Fruit fly (Drosophila melanogaster) whole organism, wandering third instar larva: ENCODE data around the gene RpL10Aa.

Experiments used
- Abd-B ChIP-seq: fragments of >200 bp; optimal IDR thresholded peaks from 2 replicates; lab custom pipeline; 2017; ENCODE audit warnings: missing biosample characterization, missing genetic modification characterization
- CG32264 ChIP-seq: fragments of 200-800 bp; sonication (Bioruptor generic); optimal IDR thresholded peaks from 2 replicates; lab custom pipeline; 2016; ENCODE audit warnings: missing biosample characterization, missing genetic modification characterization
- CG9705 ChIP-seq: fragments of 200-800 bp; sonication (Bioruptor generic); optimal IDR thresholded peaks from 2 replicates; lab custom pipeline; 2018; ENCODE audit warnings: missing biosample characterization, mild to moderate bottlenecking, missing genetic modification characterization
- CrebA ChIP-seq: fragments of 200-800 bp; sonication (Bioruptor generic); optimal IDR thresholded peaks from 2 replicates; lab custom pipeline; 2016; ENCODE audit warnings: missing biosample characterization, mild to moderate bottlenecking, missing genetic modification characterization, borderline replicate concordance
- Dfd ChIP-seq: fragments of >200 bp; optimal IDR thresholded peaks from 2 replicates; lab custom pipeline; 2017; ENCODE audit warnings: missing biosample characterization, missing genetic modification characterization
- Dif ChIP-seq: fragments of 200-275, 200-300 bp; sonication (Bioruptor generic); optimal IDR thresholded peaks from 2 replicates; lab custom pipeline; 2018; ENCODE audit warnings: missing biosample characterization, missing genetic modification characterization; ENCODE audit not compliant: partially characterized antibody
- GATAd ChIP-seq: sonication (Bioruptor generic); optimal IDR thresholded peaks from 2 replicates; lab custom pipeline; 2016; ENCODE audit warnings: missing biosample characterization, missing genetic modification characterization
- Hnf4 ChIP-seq: fragments of 200-800 bp; sonication (Bioruptor generic); optimal IDR thresholded peaks from 2 replicates; lab custom pipeline; 2016; ENCODE audit warnings: missing biosample characterization, mild to moderate bottlenecking, missing genetic modification characterization
- Hr83 ChIP-seq: fragments of 200-300 bp; sonication (Bioruptor generic); optimal IDR thresholded peaks from 2 replicates; lab custom pipeline; 2016; ENCODE audit warnings: missing biosample characterization, mild to moderate bottlenecking, missing genetic modification characterization, moderate library complexity; ENCODE audit not compliant: poor library complexity, severe bottlenecking
- Jra ChIP-seq: sonication (Bioruptor generic); optimal IDR thresholded peaks from 2 replicates; lab custom pipeline; 2016; ENCODE audit warnings: missing biosample characterization, missing genetic modification characterization
- Mio ChIP-seq: sonication (Bioruptor generic); optimal IDR thresholded peaks from 2 replicates; lab custom pipeline; 2016; ENCODE audit warnings: missing biosample characterization, missing genetic modification characterization
- Myc ChIP-seq: fragments of >200 bp; optimal IDR thresholded peaks from 2 replicates; lab custom pipeline; 2017
- N ChIP-seq: fragments of >200 bp; optimal IDR thresholded peaks from 2 replicates; lab custom pipeline; 2018; ENCODE audit warnings: missing biosample characterization, missing external identifiers, missing genetic modification characterization
- OdsH ChIP-seq: fragments of 200-800 bp; sonication (Bioruptor generic); optimal IDR thresholded peaks from 2 replicates; lab custom pipeline; 2016; ENCODE audit warnings: missing biosample characterization, mild to moderate bottlenecking, missing genetic modification characterization
- Sp1 ChIP-seq: fragments of 200-800 bp; sonication (Bioruptor generic); optimal IDR thresholded peaks from 3 replicates; lab custom pipeline; 2019; ENCODE audit warnings: missing biosample characterization, mild to moderate bottlenecking, missing genetic modification characterization, moderate library complexity
- Vsx2 ChIP-seq: fragments of 200-300, 225-300 bp; sonication (Bioruptor generic); optimal IDR thresholded peaks from 2 replicates; lab custom pipeline; 2018; ENCODE audit warnings: missing biosample characterization, missing genetic modification characterization; ENCODE audit not compliant: partially characterized antibody
- br ChIP-seq: fragments of 200-800 bp; sonication (Bioruptor generic); optimal IDR thresholded peaks from 2 replicates; lab custom pipeline; 2016; ENCODE audit warnings: missing biosample characterization, missing genetic modification characterization
- brk ChIP-seq: fragments of 200-800 bp; sonication (Bioruptor generic); optimal IDR thresholded peaks from 2 replicates; lab custom pipeline; 2016; ENCODE audit warnings: missing biosample characterization, mild to moderate bottlenecking, missing genetic modification characterization
- dl ChIP-seq, 2 experiments: fragments of 175-275, 200-275 bp in 1 of 2; fragments of 200-275 bp in 1 of 2; sonication (Bioruptor generic); optimal IDR thresholded peaks; lab custom pipeline; 2018; ENCODE audit warnings: mild to moderate bottlenecking in 2 of 2, missing biosample characterization in 2 of 2, missing genetic modification characterization in 2 of 2, moderate library complexity in 2 of 2; ENCODE audit not compliant: partially characterized antibody in 2 of 2, insufficient read depth in 1 of 2
- dmrt93B ChIP-seq: fragments of 200-800 bp; sonication (Bioruptor generic); optimal IDR thresholded peaks from 2 replicates; lab custom pipeline; 2018; ENCODE audit warnings: missing biosample characterization, mild to moderate bottlenecking, missing genetic modification characterization
- dsf ChIP-seq: sonication (Bioruptor generic); optimal IDR thresholded peaks from 2 replicates; lab custom pipeline; 2016; ENCODE audit warnings: missing biosample characterization, missing genetic modification characterization, borderline replicate concordance
- ey ChIP-seq: fragments of 200-800 bp; sonication (Bioruptor generic); optimal IDR thresholded peaks from 2 replicates; lab custom pipeline; 2016; ENCODE audit warnings: missing biosample characterization, missing genetic modification characterization
- foxo ChIP-seq, 2 experiments: fragments of 200-800 bp; sonication (Bioruptor generic); optimal IDR thresholded peaks; 2 replicates in 1 of 2; 3 replicates in 1 of 2; lab custom pipeline; 2016 to 2017; ENCODE audit warnings: missing biosample characterization in 2 of 2, missing genetic modification characterization in 2 of 2
- fru ChIP-seq: fragments of 200-800 bp; sonication (Bioruptor generic); optimal IDR thresholded peaks from 3 replicates; lab custom pipeline; 2016; ENCODE audit warnings: missing biosample characterization, mild to moderate bottlenecking, missing genetic modification characterization
- jim ChIP-seq: fragments of 175-275, 200-325 bp; sonication (Bioruptor generic); optimal IDR thresholded peaks from 2 replicates; lab custom pipeline; 2016; ENCODE audit warnings: missing biosample characterization, mild to moderate bottlenecking, missing genetic modification characterization
- pan ChIP-seq: fragments of >200 bp; optimal IDR thresholded peaks from 2 replicates; lab custom pipeline; 2017
- rgr ChIP-seq: fragments of 200-800 bp; sonication (Bioruptor generic); optimal IDR thresholded peaks from 3 replicates; lab custom pipeline; 2016; ENCODE audit warnings: missing biosample characterization, mild to moderate bottlenecking, missing genetic modification characterization
- sage ChIP-seq: fragments of 200-800 bp; sonication (Bioruptor generic); optimal IDR thresholded peaks from 2 replicates; lab custom pipeline; 2016; ENCODE audit warnings: missing biosample characterization, mild to moderate bottlenecking, missing genetic modification characterization
- sv ChIP-seq: fragments of 200-800 bp; sonication (Bioruptor generic); optimal IDR thresholded peaks from 3 replicates; lab custom pipeline; 2016; ENCODE audit warnings: missing biosample characterization, missing genetic modification characterization
- tai ChIP-seq: sonication (Bioruptor generic); optimal IDR thresholded peaks from 2 replicates; lab custom pipeline; 2016; ENCODE audit warnings: missing biosample characterization, missing genetic modification characterization
- usp ChIP-seq: fragments of >200 bp; optimal IDR thresholded peaks from 2 replicates; lab custom pipeline; 2017; ENCODE audit warnings: missing biosample characterization, missing genetic modification characterization
- woc ChIP-seq: sonication (Bioruptor generic); optimal IDR thresholded peaks from 2 replicates; lab custom pipeline; 2016; ENCODE audit warnings: missing biosample characterization, mild to moderate bottlenecking, missing genetic modification characterization

Gene RpL10Aa

DNA sequence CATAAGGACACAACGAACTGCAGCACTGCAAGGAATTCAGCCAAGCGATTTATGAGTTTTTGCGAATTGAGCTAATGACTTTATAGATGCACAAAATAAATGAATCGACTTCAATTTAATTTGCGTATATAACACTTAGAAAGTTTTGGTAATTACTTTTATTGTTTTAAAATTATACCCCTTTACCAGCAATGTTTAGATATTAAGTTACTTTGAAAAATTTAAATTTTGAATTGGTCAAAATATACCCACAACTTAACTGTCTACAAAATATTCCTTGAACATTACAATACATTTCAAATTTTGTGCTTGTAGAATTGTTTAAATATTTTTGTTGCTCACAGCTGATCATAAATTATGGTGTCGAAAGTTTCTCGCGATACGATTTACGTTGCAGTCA, at the start of gene RpL10Aa:
TSS of gene RpL10Aa (plus strand) at position 301 of the 400 bp plus-strand sequence.
- TF ChIP-seq dl (GFP tag; optimal IDR thresholded peaks at IDR 0.05; lab: Kevin White, UChicago; ENCODE audit: insufficient read depth in 1 of 2, partially characterized antibody in 2 of 2) = no peak
- TF ChIP-seq usp = no peak
- no peak for TF ChIP-seq br
- no peak for TF ChIP-seq Sp1 (GFP tag; lab: Kevin White, UChicago)
- TF ChIP-seq Hr83 (GFP tag; lab: Kevin White, UChicago) = no peak
- TF ChIP-seq rgr (GFP tag; lab: Kevin White, UChicago) = no peak
- TF ChIP-seq Dif (GFP tag; lab: Kevin White, UChicago) = no peak
- no peak for TF ChIP-seq foxo (GFP tag; optimal IDR thresholded peaks at IDR 0.05; lab: Kevin White, UChicago)
- TF ChIP-seq sv (GFP tag; lab: Kevin White, UChicago) = no peak
- TF ChIP-seq pan (lab: Kevin White, UChicago) = no peak
- no peak for TF ChIP-seq brk (GFP tag; lab: Kevin White, UChicago)
- no peak for TF ChIP-seq GATAd (GFP tag; lab: Kevin White, UChicago)
- no peak for TF ChIP-seq sage (GFP tag; lab: Kevin White, UChicago)
- no peak for TF ChIP-seq Dfd (GFP tag; lab: Kevin White, UChicago)

DNA sequence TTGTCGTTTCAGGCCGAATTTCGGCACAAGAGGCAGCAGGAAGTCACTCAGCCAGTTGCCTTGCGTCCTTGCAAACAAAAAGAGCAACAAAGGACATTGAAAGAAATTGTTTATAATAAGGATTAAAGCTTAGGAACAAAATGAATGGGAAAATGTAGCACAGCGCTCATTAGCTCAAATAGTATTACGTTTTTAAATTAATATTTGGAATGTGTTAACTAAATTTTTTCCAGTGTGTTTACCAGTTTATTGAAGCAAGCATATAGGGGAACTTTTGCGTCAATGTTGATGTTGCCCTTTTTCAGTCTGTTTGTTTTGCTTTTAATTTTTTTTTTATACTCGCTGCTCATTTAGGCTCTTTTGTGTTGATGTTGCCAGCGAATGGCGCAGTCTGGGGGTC, 47.1 kb upstream of the RpL10Aa start:
- no peak for TF ChIP-seq Myc (lab: Kevin White, UChicago)
- no peak for TF ChIP-seq sage (GFP tag; lab: Kevin White, UChicago)
- no peak for TF ChIP-seq OdsH (GFP tag; lab: Kevin White, UChicago)
- TF ChIP-seq Hr83 (GFP tag; lab: Kevin White, UChicago) = no peak
- no peak for TF ChIP-seq N (GFP tag; lab: Kevin White, UChicago)
- no peak for TF ChIP-seq brk (GFP tag; lab: Kevin White, UChicago)
- no peak for TF ChIP-seq usp
- TF ChIP-seq CrebA (GFP tag; lab: Kevin White, UChicago) = no peak
- no peak for TF ChIP-seq pan (lab: Kevin White, UChicago)
- TF ChIP-seq dsf (GFP tag; lab: Kevin White, UChicago) = no peak
- TF ChIP-seq foxo (GFP tag; optimal IDR thresholded peaks at IDR 0.05; lab: Kevin White, UChicago) = no peak
- TF ChIP-seq Dif (GFP tag; lab: Kevin White, UChicago) = no peak
- no peak for TF ChIP-seq tai (GFP tag; lab: Kevin White, UChicago)
- no peak for TF ChIP-seq Jra
- TF ChIP-seq Abd-B (GFP tag; lab: Kevin White, UChicago) = no peak
- TF ChIP-seq Mio (GFP tag; lab: Kevin White, UChicago) = no peak
- TF ChIP-seq GATAd (GFP tag; lab: Kevin White, UChicago) = no peak
- TF ChIP-seq CG32264 (GFP tag; lab: Kevin White, UChicago) = no peak
- no peak for TF ChIP-seq dl (GFP tag; optimal IDR thresholded peaks at IDR 0.05; lab: Kevin White, UChicago; ENCODE audit: insufficient read depth in 1 of 2, partially characterized antibody in 2 of 2)
- no peak for TF ChIP-seq woc (GFP tag; lab: Kevin White, UChicago)

DNA sequence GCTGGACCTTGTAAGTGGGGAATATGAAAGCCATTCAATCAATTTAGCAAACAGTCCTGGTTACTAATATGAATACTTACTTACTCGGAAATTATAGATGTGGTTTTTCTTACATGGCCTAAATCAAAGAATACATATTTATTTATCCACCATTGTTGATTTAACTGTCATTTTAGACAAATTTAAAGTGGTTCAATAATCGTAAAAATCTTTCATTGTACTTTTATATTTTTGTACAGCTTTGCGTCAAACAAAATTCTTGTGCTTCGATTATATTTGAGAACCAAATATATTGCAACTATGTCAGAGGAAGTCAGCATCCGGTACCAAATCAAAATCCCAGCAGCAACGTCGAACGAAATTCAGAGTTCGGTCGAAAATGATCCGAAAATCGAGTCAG, 22.7 kb upstream of the RpL10Aa start, which contains the start of gene CG14861:
TSS of gene CG14861 (plus strand) at position 301 of the 400 bp plus-strand sequence.
- no peak for TF ChIP-seq Hnf4
- no peak for TF ChIP-seq ey (GFP tag; lab: Kevin White, UChicago)
- TF ChIP-seq, all 38 proteins: peak for 0

DNA sequence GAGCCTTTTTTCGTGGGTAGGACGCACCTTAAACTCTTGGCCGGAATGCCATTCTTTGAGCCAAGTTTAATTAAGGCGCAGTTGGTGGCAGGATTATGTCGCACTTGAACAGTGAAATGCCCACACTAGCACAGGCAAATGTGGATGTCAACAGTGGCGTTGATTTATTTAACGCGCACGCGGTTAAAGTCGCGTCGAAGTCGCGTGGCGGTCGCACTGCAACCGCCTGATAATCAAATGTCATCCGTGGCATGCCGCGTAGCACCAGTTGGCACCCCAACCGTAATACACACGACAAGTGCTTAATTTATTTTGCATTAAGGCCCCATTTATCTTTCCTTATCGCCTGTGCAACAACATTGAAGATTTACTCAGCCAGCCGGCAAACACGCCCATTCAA, 13.0 kb upstream of the RpL10Aa start:
- TF ChIP-seq CrebA (GFP tag; lab: Kevin White, UChicago) (no peak), sv (GFP tag; lab: Kevin White, UChicago) (no peak), OdsH (GFP tag; lab: Kevin White, UChicago) (no peak), br (no peak)

DNA sequence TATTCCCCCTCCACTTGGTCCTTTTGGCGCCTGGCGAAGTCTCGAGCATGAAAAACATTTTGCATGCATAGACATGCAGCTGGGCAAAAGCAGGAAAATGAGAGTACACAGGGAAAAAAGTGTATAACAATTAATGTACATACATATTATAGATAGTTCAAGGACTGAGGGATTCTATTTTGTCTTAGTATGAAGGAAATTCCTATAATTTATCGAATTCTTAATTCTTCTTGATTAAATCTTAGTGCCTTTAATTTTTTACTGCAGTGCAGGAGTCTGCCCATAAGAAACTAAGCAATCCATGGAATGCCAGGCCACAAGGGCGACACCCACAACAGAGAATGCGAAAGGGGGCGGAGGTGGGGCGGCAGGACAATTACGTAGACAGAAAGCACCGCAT, 5.5 kb upstream of the RpL10Aa start:
- TF ChIP-seq dl (GFP tag; optimal IDR thresholded peaks at IDR 0.05; lab: Kevin White, UChicago; ENCODE audit: insufficient read depth in 1 of 2, partially characterized antibody in 2 of 2) (no peak), Vsx2 (GFP tag; lab: Kevin White, UChicago) (no peak), CG32264 (GFP tag; lab: Kevin White, UChicago) (no peak), Jra (no peak), fru (GFP tag; lab: Kevin White, UChicago) (no peak), jim (GFP tag; lab: Kevin White, UChicago) (no peak), brk (GFP tag; lab: Kevin White, UChicago) (no peak), dmrt93B (GFP tag; lab: Kevin White, UChicago) (no peak), pan (lab: Kevin White, UChicago) (no peak), CG9705 (GFP tag; lab: Kevin White, UChicago) (no peak), usp (no peak), Mio (GFP tag; lab: Kevin White, UChicago) (no peak), foxo (GFP tag; optimal IDR thresholded peaks at IDR 0.05; lab: Kevin White, UChicago) (no peak), Sp1 (GFP tag; lab: Kevin White, UChicago) (no peak), rgr (GFP tag; lab: Kevin White, UChicago) (no peak), Hr83 (GFP tag; lab: Kevin White, UChicago) (no peak)
